Fruit fly (Drosophila melanogaster): ENCODE results near the gene pcx.

pcx gene

DNA sequence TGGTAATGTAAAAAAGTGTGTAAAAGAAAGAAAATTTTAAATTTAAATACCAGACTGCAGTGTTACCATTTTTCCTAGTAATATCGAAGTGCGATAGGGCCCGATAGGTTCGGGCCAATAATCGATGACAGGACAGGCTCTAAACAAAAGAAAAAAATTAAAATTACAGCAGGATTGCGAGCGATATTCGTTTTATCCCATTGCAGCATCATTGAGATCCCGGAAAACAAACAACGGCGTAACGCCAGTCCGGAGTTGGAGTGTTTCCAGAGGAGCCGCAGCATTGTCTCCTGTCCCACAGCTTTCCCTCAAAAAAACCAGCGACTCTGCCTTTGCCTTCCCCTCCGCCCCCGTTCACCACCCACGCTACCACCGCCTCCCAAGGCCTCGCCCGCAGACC, at the start of gene pcx:
Gene pcx (plus strand): TSS at position 159 of the 400 bp plus-strand sequence.
- peak; percentile 43 for TF ChIP-seq Dif (GFP tag; optimal IDR thresholded peaks at IDR 0.05; ENCODE audit: partially characterized antibody)
- no peak for TF ChIP-seq h (GFP tag; optimal IDR thresholded peaks at IDR 0.05)

DNA sequence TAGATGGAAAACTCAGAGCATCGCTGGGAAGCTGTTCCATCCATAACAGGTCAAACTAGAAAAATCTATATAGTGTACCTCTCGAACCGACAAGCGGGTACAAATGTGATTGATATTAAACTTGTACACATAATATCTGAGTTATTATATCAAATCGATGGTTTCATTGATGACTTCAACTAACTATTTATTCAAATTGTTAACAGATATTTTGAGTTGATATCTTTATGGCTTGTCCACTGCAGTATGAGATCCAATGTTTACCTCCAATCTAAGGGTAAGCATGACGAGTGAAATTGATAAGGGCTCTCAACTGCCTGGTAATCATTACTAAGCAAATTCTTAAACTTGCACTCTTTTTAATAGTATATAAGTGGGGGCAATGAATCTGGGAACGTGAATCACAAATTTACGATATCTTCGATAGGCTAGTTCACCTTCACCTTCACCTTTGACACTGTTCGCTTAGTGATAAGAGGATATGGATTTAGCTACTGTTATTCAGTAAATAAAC, 49.1 kb upstream of the pcx start, which contains the start of gene Cyp4d2:
Gene Cyp4d2 (plus strand): TSS at position 51 of the 514 bp plus-strand sequence.
- TF ChIP-seq dl (GFP tag; optimal IDR thresholded peaks at IDR 0.05; ENCODE audit: insufficient read depth in 1 of 2, partially characterized antibody in 2 of 2) = no peak
- no peak for TF ChIP-seq Dif (GFP tag; optimal IDR thresholded peaks at IDR 0.05; ENCODE audit: partially characterized antibody)
- TF ChIP-seq brk (GFP tag; optimal IDR thresholded peaks at IDR 0.05) = no peak
- no peak for TF ChIP-seq tai (GFP tag; optimal IDR thresholded peaks at IDR 0.05)
- no peak for TF ChIP-seq CG9705 (GFP tag; optimal IDR thresholded peaks at IDR 0.05)

DNA sequence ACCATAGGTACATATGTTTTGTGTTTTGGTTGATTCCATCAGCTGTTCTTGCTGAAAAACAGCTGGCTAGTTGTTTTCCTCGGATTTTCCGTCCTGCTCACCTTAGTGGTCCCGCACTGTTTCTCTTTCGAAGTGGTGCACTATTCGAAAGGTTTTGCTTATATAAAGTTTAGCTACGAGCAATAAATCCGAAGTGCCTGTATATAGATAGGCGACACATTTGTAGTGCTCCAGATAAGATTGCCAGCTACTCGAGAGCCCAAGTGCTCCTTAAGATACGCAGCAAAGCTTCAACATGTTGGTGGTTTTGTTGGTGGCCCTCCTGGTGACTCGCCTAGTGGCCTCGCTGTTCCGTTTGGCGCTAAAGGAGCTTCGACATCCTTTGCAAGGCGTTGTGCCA, 46.3 kb upstream of the pcx start, which contains the start of gene Cyp4ae1:
Gene Cyp4ae1 (plus strand): TSS at position 206 of the 400 bp plus-strand sequence.
- no peak for TF ChIP-seq br (GFP tag; optimal IDR thresholded peaks at IDR 0.05)
- no peak for TF ChIP-seq tai (GFP tag; optimal IDR thresholded peaks at IDR 0.05)
- no peak for TF ChIP-seq Rel (GFP tag; optimal IDR thresholded peaks at IDR 0.05)
- no peak for TF ChIP-seq Rel (tag; optimal IDR thresholded peaks at IDR 0.05)
- TF ChIP-seq CG32264 (GFP tag; optimal IDR thresholded peaks at IDR 0.05) = no peak

dm6 chrX:2180750-2181261, 44.3 kb upstream of the pcx start, which contains the start of gene pn:
Gene pn (plus strand): TSS chrX:2181211.
- TF ChIP-seq Myc (optimal IDR thresholded peaks at IDR 0.05) (peak; percentile 71), sage (GFP tag; optimal IDR thresholded peaks at IDR 0.05) (no peak), Rel (GFP tag; optimal IDR thresholded peaks at IDR 0.05) (no peak), Rel (tag; optimal IDR thresholded peaks at IDR 0.05) (peak; percentile 20), jim (GFP tag; optimal IDR thresholded peaks at IDR 0.05) (no peak)

DNA sequence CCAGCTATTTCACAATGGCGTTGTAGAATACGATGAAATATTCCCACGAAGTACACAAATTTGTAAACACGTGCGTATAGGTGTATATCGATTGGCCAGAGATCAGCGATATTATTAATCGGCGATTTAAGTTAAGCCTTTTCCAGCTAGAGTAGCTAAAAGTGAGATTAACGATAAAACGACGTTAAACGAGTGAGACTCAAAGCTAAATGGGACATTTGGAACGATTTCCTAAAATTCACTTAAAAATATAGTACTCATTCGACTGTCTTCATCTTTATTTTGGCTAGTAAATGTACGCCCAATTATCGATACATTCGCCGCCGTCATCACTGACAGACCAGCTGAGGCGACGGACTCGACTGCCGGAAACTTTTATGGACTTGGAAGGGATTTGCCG, 40.5 kb upstream of the pcx start, which contains the start of the genes Nmd3 and CG17776:
Gene Nmd3 (minus strand): TSS at position 106 of the 400 bp plus-strand sequence.
Gene CG17776 (plus strand): TSS at position 163 of the 400 bp plus-strand sequence.
- TF ChIP-seq pan (optimal IDR thresholded peaks at IDR 0.05) (no peak), OdsH (GFP tag; optimal IDR thresholded peaks at IDR 0.05) (no peak), lola (GFP tag; optimal IDR thresholded peaks at IDR 0.05) (no peak), Hnf4 (GFP tag; optimal IDR thresholded peaks at IDR 0.05) (no peak), foxo (GFP tag; optimal IDR thresholded peaks at IDR 0.05) (peak in 1 of 2 experiments; percentile 13), fru (GFP tag; optimal IDR thresholded peaks at IDR 0.05) (no peak), woc (GFP tag; optimal IDR thresholded peaks at IDR 0.05) (no peak), Dif (GFP tag; optimal IDR thresholded peaks at IDR 0.05; ENCODE audit: partially characterized antibody) (no peak), Mio (GFP tag; optimal IDR thresholded peaks at IDR 0.05) (no peak), usp (GFP tag; optimal IDR thresholded peaks at IDR 0.05) (no peak), rgr (GFP tag; optimal IDR thresholded peaks at IDR 0.05) (peak; percentile 8), Hr83 (GFP tag; optimal IDR thresholded peaks at IDR 0.05; ENCODE audit: poor library complexity, severe bottlenecking) (no peak), Sp1 (GFP tag; optimal IDR thresholded peaks at IDR 0.05) (peak; percentile 1), jim (GFP tag; optimal IDR thresholded peaks at IDR 0.05) (no peak), tai (GFP tag; optimal IDR thresholded peaks at IDR 0.05) (no peak), dsf (GFP tag; optimal IDR thresholded peaks at IDR 0.05; ENCODE audit: borderline replicate concordance) (no peak), N (GFP tag; optimal IDR thresholded peaks at IDR 0.05) (no peak), HLH106 (tag; optimal IDR thresholded peaks at IDR 0.05) (peak; percentile 27), Hr78 (GFP tag; optimal IDR thresholded peaks at IDR 0.05) (no peak), CG32264 (GFP tag; optimal IDR thresholded peaks at IDR 0.05) (no peak), dl (GFP tag; optimal IDR thresholded peaks at IDR 0.05; ENCODE audit: insufficient read depth in 1 of 2, partially characterized antibody in 2 of 2) (no peak), Myc (optimal IDR thresholded peaks at IDR 0.05) (peak; percentile 97), ey (GFP tag; optimal IDR thresholded peaks at IDR 0.05) (no peak), h (GFP tag; optimal IDR thresholded peaks at IDR 0.05) (no peak), brk (GFP tag; optimal IDR thresholded peaks at IDR 0.05) (no peak), psq (GFP tag; optimal IDR thresholded peaks at IDR 0.05) (no peak), Rel (GFP tag; optimal IDR thresholded peaks at IDR 0.05) (no peak), Rel (tag; optimal IDR thresholded peaks at IDR 0.05) (peak; percentile 55), CG9705 (GFP tag; optimal IDR thresholded peaks at IDR 0.05) (no peak), br (GFP tag; optimal IDR thresholded peaks at IDR 0.05) (no peak), sage (GFP tag; optimal IDR thresholded peaks at IDR 0.05) (no peak), sv (GFP tag; optimal IDR thresholded peaks at IDR 0.05) (no peak), Abd-B (GFP tag; optimal IDR thresholded peaks at IDR 0.05) (no peak), GATAd (GFP tag; optimal IDR thresholded peaks at IDR 0.05) (no peak), Vsx2 (GFP tag; optimal IDR thresholded peaks at IDR 0.05; ENCODE audit: partially characterized antibody) (no peak), CrebA (GFP tag; optimal IDR thresholded peaks at IDR 0.05; ENCODE audit: borderline replicate concordance) (no peak), dmrt93B (GFP tag; optimal IDR thresholded peaks at IDR 0.05) (no peak)

All from whole organism, wandering third instar larva.